Worm (Caenorhabditis elegans) whole organism, early embryonic: ENCODE data around the gene sars-2.

ENCODE experiments used
- B0310.2 ChIP-seq: sonication (generic microtip); optimal IDR thresholded peaks from 2 replicates; lab custom pipeline; 2016; ENCODE audit warnings: mild to moderate bottlenecking, missing genetic modification characterization, missing compliant biosample characterization
- ama-1 ChIP-seq: fragments of 150-350 bp; optimal IDR thresholded peaks from 2 replicates; lab custom pipeline; 2014
- ceh-13 ChIP-seq: fragments of 200-800 bp; sonication (Bioruptor generic); optimal IDR thresholded peaks from 2 replicates; lab custom pipeline; 2018; ENCODE audit warnings: mild to moderate bottlenecking, missing genetic modification characterization, missing compliant biosample characterization
- hmbx-1 ChIP-seq: sonication (generic microtip); optimal IDR thresholded peaks from 2 replicates; lab custom pipeline; 2016; ENCODE audit warnings: mild to moderate bottlenecking, missing genetic modification characterization, missing compliant biosample characterization
- hnd-1 ChIP-seq: sonication (generic microtip); optimal IDR thresholded peaks from 2 replicates; lab custom pipeline; 2016; ENCODE audit warnings: missing genetic modification characterization, missing compliant biosample characterization
- tra-4 ChIP-seq: sonication (generic microtip); optimal IDR thresholded peaks from 2 replicates; lab custom pipeline; 2017; ENCODE audit warnings: missing genetic modification characterization, missing compliant biosample characterization

DNA sequence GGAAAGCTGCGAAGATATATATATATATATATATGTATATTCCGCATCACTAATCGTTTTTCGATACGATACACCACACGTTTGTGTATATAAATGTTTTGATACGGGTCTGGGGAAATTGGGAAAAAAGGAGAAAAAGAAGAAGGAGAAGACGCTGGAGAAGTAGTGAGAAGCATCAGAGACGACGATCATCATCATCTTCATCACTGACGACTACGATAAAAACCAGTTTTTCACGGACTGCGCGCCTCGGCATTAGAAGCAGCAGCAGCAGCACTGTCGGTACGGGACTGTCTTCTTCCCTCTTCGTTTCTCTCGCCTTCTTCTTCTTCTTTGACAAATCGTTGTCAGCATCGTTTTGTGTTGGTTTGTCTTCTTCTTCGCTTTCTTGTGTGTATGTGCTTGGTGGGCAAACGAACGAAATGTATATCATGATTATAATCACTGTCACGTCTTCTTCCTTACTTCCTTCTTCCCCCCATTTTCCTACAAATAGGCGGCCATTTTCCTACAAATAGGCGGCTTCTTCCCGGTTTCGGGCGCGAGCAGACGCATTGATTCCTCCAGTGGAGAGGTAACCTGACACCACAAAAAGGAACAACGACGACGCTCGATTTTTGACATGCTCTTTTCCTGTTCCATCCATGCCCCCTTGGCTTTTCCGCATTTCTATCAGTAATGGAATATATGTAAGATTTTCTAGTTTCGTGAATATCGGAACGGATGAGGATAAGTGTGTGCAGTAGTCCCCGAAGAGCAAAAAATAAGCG is 38.8 kb downstream of the sars-2 start:
- no peak for TF ChIP-seq ama-1
- no peak for TF ChIP-seq tra-4 (tag; lab: Kevin White, UChicago)
- TF ChIP-seq ceh-13 (GFP tag; lab: Kevin White, UChicago): no peak
- no peak for TF ChIP-seq hmbx-1 (tag; lab: Kevin White, UChicago)
- TF ChIP-seq hnd-1 (tag; lab: Kevin White, UChicago): no peak
- no peak for TF ChIP-seq B0310.2 (tag; lab: Kevin White, UChicago)
